Fruit fly (Drosophila melanogaster) whole organism, pupa: ENCODE measurements around the gene Rcd-1.

Source experiments
- CG13204 ChIP-seq: fragments of 200-800 bp; sonication (Bioruptor generic); optimal IDR thresholded peaks from 2 replicates; lab custom pipeline; 2018; ENCODE audit warnings: missing biosample characterization, mild to moderate bottlenecking, missing genetic modification characterization, moderate library complexity
- CG14655 ChIP-seq: fragments of 200-800 bp; sonication (Bioruptor generic); optimal IDR thresholded peaks from 3 replicates; lab custom pipeline; 2017; ENCODE audit warnings: mild to moderate bottlenecking, missing biosample characterization, missing genetic modification reagents, missing genetic modification characterization
- CG15710 ChIP-seq: fragments of 200-800 bp; sonication (Bioruptor generic); optimal IDR thresholded peaks from 2 replicates; lab custom pipeline; 2018; ENCODE audit warnings: missing biosample characterization, mild to moderate bottlenecking, missing genetic modification characterization, moderate library complexity
- CG17806 ChIP-seq: fragments of 200-800 bp; sonication (Bioruptor generic); optimal IDR thresholded peaks from 2 replicates; lab custom pipeline; 2018; ENCODE audit warnings: missing biosample characterization, mild to moderate bottlenecking, missing genetic modification characterization, moderate library complexity
- CG32121 ChIP-seq: fragments of 200-800 bp; sonication (Bioruptor generic); IDR thresholded peaks from 2 replicates; pipeline ENCODE4 v1.3.6; 2022; ENCODE audit warnings: missing biosample characterization, missing genetic modification characterization
- CG4496 ChIP-seq: fragments of 200-800 bp; sonication (Bioruptor generic); IDR thresholded peaks from 3 replicates; pipeline ENCODE4 v1.3.6; 2022; ENCODE audit warnings: missing biosample characterization, missing genetic modification characterization
- CG9948 ChIP-seq: fragments of 200-800 bp; sonication (Bioruptor generic); optimal IDR thresholded peaks from 2 replicates; lab custom pipeline; 2018; ENCODE audit warnings: missing biosample characterization, mild to moderate bottlenecking, missing genetic modification characterization, moderate library complexity
- D1 ChIP-seq: fragments of 200-800 bp; sonication (Bioruptor generic); optimal IDR thresholded peaks from 2 replicates; lab custom pipeline; 2018; ENCODE audit warnings: missing biosample characterization, mild to moderate bottlenecking, missing genetic modification characterization, moderate library complexity
- Ets98B ChIP-seq: fragments of 200-800 bp; sonication (Bioruptor generic); IDR thresholded peaks from 2 replicates; pipeline ENCODE4 v1.3.6; 2022; ENCODE audit warnings: missing biosample characterization, missing genetic modification characterization
- Pif1B ChIP-seq: fragments of 200-800 bp; sonication (Bioruptor generic); optimal IDR thresholded peaks from 3 replicates; lab custom pipeline; 2016; ENCODE audit warnings: missing biosample characterization, missing genetic modification characterization
- Snoo ChIP-seq: fragments of 200-800 bp; sonication (Bioruptor generic); optimal IDR thresholded peaks from 3 replicates; lab custom pipeline; 2017; ENCODE audit warnings: missing biosample characterization, mild to moderate bottlenecking, missing genetic modification characterization, inconsistent platforms
- fd96Ca ChIP-seq: fragments of 200-800 bp; sonication (Bioruptor generic); IDR thresholded peaks from 3 replicates; pipeline ENCODE4 v1.3.6; 2022; ENCODE audit warnings: missing biosample characterization, missing genetic modification characterization
- gl ChIP-seq: fragments of 200-800 bp; sonication (Bioruptor generic); optimal IDR thresholded peaks from 2 replicates; lab custom pipeline; 2018; ENCODE audit warnings: missing biosample characterization, mild to moderate bottlenecking, missing genetic modification characterization

DNA sequence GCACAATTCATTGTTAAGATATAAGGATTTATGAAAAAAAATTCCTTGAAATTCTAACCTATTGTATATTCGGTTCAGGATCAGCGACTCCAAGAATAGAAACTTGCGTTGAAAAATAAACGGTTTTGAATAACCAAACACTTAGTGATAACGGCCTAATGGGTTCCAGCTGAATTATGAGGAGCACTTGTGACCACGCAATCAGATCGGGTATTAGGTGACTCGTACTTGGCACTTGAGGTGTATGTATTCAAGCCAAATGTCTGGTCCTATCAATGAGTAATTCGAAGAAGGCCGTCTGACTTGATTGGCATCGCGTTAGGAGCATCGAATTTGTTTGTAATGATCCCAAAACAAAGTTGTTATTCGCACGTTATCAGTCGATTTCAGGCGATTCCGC is 48.0 kb upstream of the Rcd-1 start:
- TF ChIP-seq Snoo (tag; lab: Kevin White, UChicago) (no peak), gl (tag; lab: Kevin White, UChicago) (no peak), CG13204 (GFP tag; lab: Kevin White, UChicago) (no peak), CG4496 (no peak), CG14655 (GFP tag; lab: Kevin White, UChicago) (no peak), CG15710 (no peak), CG17806 (tag; lab: Kevin White, UChicago) (no peak), CG9948 (tag; lab: Kevin White, UChicago) (no peak), CG32121 (no peak), Pif1B (no peak), fd96Ca (GFP tag; lab: Robert Waterston, UW) (no peak), Ets98B (GFP tag; lab: Robert Waterston, UW) (no peak), D1 (tag; lab: Kevin White, UChicago) (no peak)
